Worm (Caenorhabditis elegans): Measurements from ENCODE around the gene H03G16.5.

DNA sequence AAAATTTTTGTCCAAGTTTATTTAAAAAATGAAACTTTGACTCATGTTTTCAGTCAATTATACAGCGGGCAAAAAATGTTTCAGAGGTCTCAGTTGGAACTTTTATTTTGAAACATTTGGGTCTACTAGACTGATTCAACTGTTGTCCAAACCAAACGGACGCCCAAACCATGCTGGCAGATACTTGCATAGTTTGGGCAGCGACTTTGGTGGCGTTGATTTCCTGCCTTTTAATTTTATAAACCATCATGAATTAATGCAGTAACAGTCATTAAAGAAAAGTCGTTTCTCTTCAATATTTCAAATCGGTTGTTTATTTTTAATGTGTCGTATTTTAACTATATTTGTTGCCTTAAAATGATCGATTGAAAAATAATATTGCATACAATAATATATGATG lies 20.4 kb downstream of the H03G16.5 start:
- no peak for TF ChIP-seq pqm-1 (tag; optimal IDR thresholded peaks at IDR 0.05)
- TF ChIP-seq hif-1 (tag; optimal IDR thresholded peaks at IDR 0.05): no peak
- TF ChIP-seq lsy-2 (tag; optimal IDR thresholded peaks at IDR 0.05): peak in 1 of 2 experiments; percentile 18
- TF ChIP-seq ceh-44 (GFP tag; IDR thresholded peaks at IDR 0.05): no peak
- no peak for TF ChIP-seq ces-1 (GFP tag; optimal IDR thresholded peaks at IDR 0.05)
- no peak for TF ChIP-seq ZK546.5 (tag; optimal IDR thresholded peaks at IDR 0.05)
